Worm (Caenorhabditis elegans) whole organism, young adult: ENCODE results near the gene F57B1.6.

ENCODE experiments used
- B0261.1 ChIP-seq: sonication (generic microtip); optimal IDR thresholded peaks from 2 replicates; lab custom pipeline; 2016; ENCODE audit warnings: mild to moderate bottlenecking, missing genetic modification characterization, moderate library complexity, missing compliant biosample characterization
- D2030.7 ChIP-seq: fragments of 200-800 bp; sonication (Bioruptor generic); IDR thresholded peaks from 2 replicates; pipeline ENCODE4 v1.3.6; 2022; ENCODE audit warnings: missing genetic modification reagents, missing genetic modification characterization, missing compliant biosample characterization
- F33H1.4 ChIP-seq: fragments of 200-800 bp; sonication (Bioruptor generic); IDR thresholded peaks from 2 replicates; pipeline ENCODE4 v1.3.6; 2022; ENCODE audit warnings: missing genetic modification reagents, missing genetic modification characterization, missing compliant biosample characterization
- F39B2.1 ChIP-seq: fragments of 200-800 bp; sonication (Bioruptor generic); IDR thresholded peaks from 2 replicates; pipeline ENCODE4 v1.3.6; 2022; ENCODE audit warnings: missing genetic modification reagents, missing genetic modification characterization, missing compliant biosample characterization
- F52B5.7 ChIP-seq: sonication (generic microtip); optimal IDR thresholded peaks from 2 replicates; lab custom pipeline; 2016; ENCODE audit warnings: mild to moderate bottlenecking, missing genetic modification characterization, missing compliant biosample characterization
- F57A8.1 ChIP-seq: fragments of 200-800 bp; sonication (Bioruptor generic); optimal IDR thresholded peaks from 2 replicates; lab custom pipeline; 2018; ENCODE audit warnings: mild to moderate bottlenecking, missing genetic modification characterization, moderate library complexity, missing compliant biosample characterization
- F57C9.4 ChIP-seq: sonication (generic microtip); optimal IDR thresholded peaks from 2 replicates; lab custom pipeline; 2017; ENCODE audit warnings: mild to moderate bottlenecking, missing genetic modification characterization, missing compliant biosample characterization
- K11D2.4 ChIP-seq: fragments of 200-800 bp; sonication (Bioruptor generic); IDR thresholded peaks from 2 replicates; pipeline ENCODE4 v1.3.6; 2022; ENCODE audit warnings: missing genetic modification reagents, missing genetic modification characterization, missing compliant biosample characterization
- Y53F4B.3 ChIP-seq: fragments of 200-800 bp; sonication (Bioruptor generic); IDR thresholded peaks from 2 replicates; pipeline ENCODE4 v1.3.6; 2022; ENCODE audit warnings: missing genetic modification reagents, missing genetic modification characterization, missing compliant biosample characterization
- Y79H2A.3 ChIP-seq: fragments of 200-800 bp; sonication (Bioruptor generic); conservative IDR thresholded peaks from 2 replicates; pipeline ENCODE4 v1.3.6; 2022; ENCODE audit warnings: missing genetic modification reagents, missing genetic modification characterization, missing compliant biosample characterization
- Y95B8A.8 ChIP-seq: fragments of 200-800 bp; sonication (Bioruptor generic); IDR thresholded peaks from 2 replicates; pipeline ENCODE4 v1.3.6; 2022; ENCODE audit warnings: missing genetic modification reagents, missing genetic modification characterization, missing compliant biosample characterization
- ama-1 ChIP-seq, 3 experiments: fragments of 150-350 bp in 1 of 3; sonication (generic microtip) in 2 of 3; optimal IDR thresholded peaks; 2 replicates each; lab custom pipeline; 2014 to 2018; ENCODE audit warnings: missing biosample characterization in 2 of 3, missing genetic modification characterization in 2 of 3, missing genetic modification reagents in 2 of 3
- attf-3 ChIP-seq: fragments of 200-800 bp; sonication (Bioruptor generic); conservative IDR thresholded peaks from 2 replicates; pipeline ENCODE4 v1.3.6; 2022; ENCODE audit warnings: missing genetic modification reagents, missing genetic modification characterization, missing compliant biosample characterization
- attf-5 ChIP-seq: fragments of 200-800 bp; sonication (Bioruptor generic); optimal IDR thresholded peaks from 2 replicates; lab custom pipeline; 2018; ENCODE audit warnings: mild to moderate bottlenecking, missing genetic modification characterization, missing compliant biosample characterization
- ccch-3 ChIP-seq: fragments of 200-800 bp; sonication (Bioruptor generic); optimal IDR thresholded peaks from 2 replicates; lab custom pipeline; 2018; ENCODE audit warnings: mild to moderate bottlenecking, missing genetic modification characterization, missing compliant biosample characterization
- ceh-100 ChIP-seq: fragments of 200-800 bp; sonication (Bioruptor generic); IDR thresholded peaks from 2 replicates; pipeline ENCODE4 v1.3.6; 2022; ENCODE audit warnings: missing genetic modification reagents, missing genetic modification characterization, missing compliant biosample characterization
- dpl-1 ChIP-seq: fragments of 150-350 bp; optimal IDR thresholded peaks from 2 replicates; lab custom pipeline; 2014; ENCODE audit warnings: missing biosample characterization, missing genetic modification reagents, missing genetic modification characterization
- egl-18 ChIP-seq: fragments of 200-800 bp; sonication (Bioruptor generic); IDR thresholded peaks from 2 replicates; pipeline ENCODE4 v1.3.6; 2022; ENCODE audit warnings: missing genetic modification reagents, missing genetic modification characterization, missing compliant biosample characterization
- egl-44 ChIP-seq: fragments of 200-800 bp; sonication (Bioruptor generic); IDR thresholded peaks from 2 replicates; pipeline ENCODE4 v1.3.6; 2022; ENCODE audit warnings: missing genetic modification reagents, missing genetic modification characterization, missing compliant biosample characterization
- gei-17 ChIP-seq: fragments of 200-800 bp; sonication (Bioruptor generic); optimal IDR thresholded peaks from 2 replicates; lab custom pipeline; 2018; ENCODE audit warnings: mild to moderate bottlenecking, missing genetic modification characterization, missing compliant biosample characterization
- hrde-1 ChIP-seq: sonication (generic microtip); optimal IDR thresholded peaks from 2 replicates; lab custom pipeline; 2016; ENCODE audit warnings: missing genetic modification characterization, mild to moderate bottlenecking, missing compliant biosample characterization, moderate library complexity, missing genotype, missing genetic modification reagents, borderline replicate concordance
- hsf-1 ChIP-seq: fragments of 200-800 bp; sonication (Bioruptor generic); IDR thresholded peaks from 2 replicates; pipeline ENCODE4 v1.3.6; 2022; ENCODE audit warnings: missing genetic modification reagents, missing genetic modification characterization, missing compliant biosample characterization
- lag-1 ChIP-seq: fragments of 200-800 bp; sonication (Bioruptor generic); IDR thresholded peaks from 2 replicates; pipeline ENCODE4 v1.3.6; 2022; ENCODE audit warnings: missing genetic modification reagents, missing genetic modification characterization, missing compliant biosample characterization
- lin-35 ChIP-seq, 3 experiments: fragments of 150-350 bp in 2 of 3; sonication (generic microtip) in 1 of 3; optimal IDR thresholded peaks; 2 replicates each; lab custom pipeline; 2014 to 2018; ENCODE audit warnings: missing biosample characterization in 3 of 3, missing genetic modification characterization in 3 of 3, missing genetic modification reagents in 3 of 3
- lin-54 ChIP-seq: fragments of 200-800 bp; sonication (Bioruptor generic); optimal IDR thresholded peaks from 2 replicates; lab custom pipeline; 2018; ENCODE audit warnings: mild to moderate bottlenecking, missing genetic modification characterization, missing compliant biosample characterization
- lir-1 ChIP-seq: fragments of 200-800 bp; sonication (Bioruptor generic); conservative IDR thresholded peaks from 2 replicates; pipeline ENCODE4 v1.3.6; 2022; ENCODE audit warnings: missing genetic modification reagents, missing genetic modification characterization, missing compliant biosample characterization
- lsl-1 ChIP-seq: fragments of 200-800 bp; sonication (Bioruptor generic); optimal IDR thresholded peaks from 2 replicates; lab custom pipeline; 2018; ENCODE audit warnings: mild to moderate bottlenecking, missing genetic modification characterization, moderate library complexity, missing compliant biosample characterization
- madf-10 ChIP-seq: sonication (generic microtip); optimal IDR thresholded peaks from 2 replicates; lab custom pipeline; 2016; ENCODE audit warnings: mild to moderate bottlenecking, missing genetic modification characterization, missing compliant biosample characterization
- madf-3 ChIP-seq: fragments of 200-800 bp; sonication (Bioruptor generic); IDR thresholded peaks from 2 replicates; pipeline ENCODE4 v1.3.6; 2022; ENCODE audit warnings: missing genetic modification reagents, missing genetic modification characterization, missing compliant biosample characterization
- mcd-1 ChIP-seq: fragments of 200-800 bp; sonication (Bioruptor generic); IDR thresholded peaks from 2 replicates; pipeline ENCODE4 v1.3.6; 2022; ENCODE audit warnings: missing genetic modification reagents, missing genetic modification characterization, missing compliant biosample characterization
- mel-28 ChIP-seq: sonication (generic microtip); optimal IDR thresholded peaks from 2 replicates; lab custom pipeline; 2016; ENCODE audit warnings: borderline replicate concordance, mild to moderate bottlenecking, missing genetic modification characterization, missing compliant biosample characterization
- nfya-1 ChIP-seq: sonication (generic microtip); optimal IDR thresholded peaks from 2 replicates; lab custom pipeline; 2017; ENCODE audit warnings: antibody characterized with exemption, missing compliant biosample characterization, missing genetic modification characterization, borderline replicate concordance; ENCODE audit not compliant: insufficient read depth
- nfya-2 ChIP-seq: fragments of 200-800 bp; sonication (Bioruptor generic); IDR thresholded peaks from 2 replicates; pipeline ENCODE4 v1.3.6; 2022; ENCODE audit warnings: missing genetic modification reagents, missing genetic modification characterization, missing compliant biosample characterization
- nfyb-1 ChIP-seq: fragments of 200-800 bp; sonication (Bioruptor generic); IDR thresholded peaks from 2 replicates; pipeline ENCODE4 v1.3.6; 2022; ENCODE audit warnings: missing genetic modification reagents, missing genetic modification characterization, missing compliant biosample characterization
- nhr-27 ChIP-seq: fragments of 200-800 bp; sonication (Bioruptor generic); optimal IDR thresholded peaks from 2 replicates; lab custom pipeline; 2018; ENCODE audit warnings: mild to moderate bottlenecking, missing genetic modification characterization, moderate library complexity, missing compliant biosample characterization
- nhr-80 ChIP-seq: sonication (generic microtip); optimal IDR thresholded peaks from 2 replicates; lab custom pipeline; 2016; ENCODE audit warnings: missing genetic modification characterization, missing compliant biosample characterization
- nhr-90 ChIP-seq: sonication (generic microtip); optimal IDR thresholded peaks from 2 replicates; lab custom pipeline; 2016; ENCODE audit warnings: missing genotype, mild to moderate bottlenecking, missing genetic modification characterization, missing compliant biosample characterization
- pbrm-1 ChIP-seq: fragments of 200-800 bp; sonication (Bioruptor generic); IDR thresholded peaks from 2 replicates; pipeline ENCODE4 v1.3.6; 2022; ENCODE audit warnings: missing genetic modification reagents, missing genetic modification characterization, missing compliant biosample characterization
- rcor-1 ChIP-seq: fragments of 200-800 bp; sonication (Bioruptor generic); IDR thresholded peaks from 2 replicates; pipeline ENCODE4 v1.3.6; 2022; ENCODE audit warnings: missing genetic modification reagents, missing genetic modification characterization, missing compliant biosample characterization
- sdz-38 ChIP-seq: sonication (generic microtip); optimal IDR thresholded peaks from 2 replicates; lab custom pipeline; 2016; ENCODE audit warnings: missing genotype, missing genetic modification characterization, missing compliant biosample characterization
- unc-130 ChIP-seq: sonication (generic microtip); optimal IDR thresholded peaks from 2 replicates; lab custom pipeline; 2016; ENCODE audit warnings: missing genetic modification reagents, missing genetic modification characterization, missing compliant biosample characterization
- zim-3 ChIP-seq: sonication (generic microtip); optimal IDR thresholded peaks from 2 replicates; lab custom pipeline; 2017; ENCODE audit warnings: mild to moderate bottlenecking, missing genetic modification characterization, moderate library complexity, missing compliant biosample characterization
- ztf-18 ChIP-seq: sonication (generic microtip); optimal IDR thresholded peaks from 2 replicates; lab custom pipeline; 2016; ENCODE audit warnings: missing genotype, mild to moderate bottlenecking, missing genetic modification characterization, missing compliant biosample characterization
- ztf-28 ChIP-seq: fragments of 200-800 bp; sonication (Bioruptor generic); IDR thresholded peaks from 2 replicates; pipeline ENCODE4 v1.3.6; 2022; ENCODE audit warnings: missing genetic modification reagents, missing genetic modification characterization, missing compliant biosample characterization

Gene F57B1.6

DNA sequence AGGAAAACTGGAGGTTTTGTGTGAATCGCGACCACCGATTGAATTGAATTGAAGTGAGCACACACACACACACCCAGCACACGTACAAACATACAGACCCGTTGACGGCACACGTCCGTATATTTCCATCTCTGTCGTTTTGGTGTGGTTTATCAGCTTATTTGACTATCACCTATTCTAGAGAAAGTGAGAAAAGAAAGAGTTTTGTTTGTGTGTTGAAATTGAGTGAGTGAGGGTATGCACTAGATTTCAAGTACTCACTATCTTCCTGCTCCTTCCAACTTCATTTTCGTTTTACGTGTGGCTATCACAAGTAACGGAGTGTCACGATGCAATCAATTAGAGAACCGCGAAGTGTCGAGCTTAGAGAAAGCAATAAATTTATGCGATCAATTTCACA is 45.6 kb upstream of the F57B1.6 start (continued):
- TF ChIP-seq nfya-1 (tag; lab: Kevin White, UChicago) (no peak), hrde-1 (tag; lab: Kevin White, UChicago) (no peak), Y95B8A.8 (no peak), sdz-38 (tag; lab: Kevin White, UChicago) (no peak), F52B5.7 (tag; lab: Kevin White, UChicago) (no peak), mcd-1 (peak; percentile 33; the same call in 1 of the 2 replicates), F39B2.1 (no peak), ama-1 (optimal IDR thresholded peaks at IDR 0.05; lab: Kevin White, UChicago) (no peak), ama-1 (GFP tag; optimal IDR thresholded peaks at IDR 0.05; lab: Kevin White, UChicago) (no peak), lag-1 (GFP tag; lab: Robert Waterston, UW) (no peak), madf-10 (tag; lab: Kevin White, UChicago) (no peak), lin-35 (GFP tag; optimal IDR thresholded peaks at IDR 0.05; lab: Kevin White, UChicago) (no peak), F33H1.4 (GFP tag; lab: Robert Waterston, UW) (no peak), pbrm-1 (GFP tag; lab: Robert Waterston, UW) (no peak), F57A8.1 (GFP tag; lab: Kevin White, UChicago) (no peak), nhr-80 (tag; lab: Kevin White, UChicago) (peak; percentile 91), dpl-1 (GFP tag; lab: Kevin White, UChicago) (no peak), attf-3 (GFP tag; lab: Robert Waterston, UW) (no peak), nhr-90 (tag; lab: Kevin White, UChicago) (no peak), K11D2.4 (no peak), ceh-100 (no peak), D2030.7 (GFP tag; lab: Robert Waterston, UW) (no peak), nhr-27 (tag; lab: Kevin White, UChicago) (no peak), gei-17 (no peak), F57C9.4 (tag; lab: Kevin White, UChicago) (no peak), B0261.1 (tag; lab: Kevin White, UChicago) (no peak), ccch-3 (no peak), attf-5 (GFP tag; lab: Kevin White, UChicago) (no peak), lir-1 (no peak), Y53F4B.3 (GFP tag; lab: Robert Waterston, UW) (no peak), madf-3 (GFP tag; lab: Robert Waterston, UW) (no peak), hsf-1 (GFP tag; lab: Robert Waterston, UW) (no peak), ztf-28 (GFP tag; lab: Robert Waterston, UW) (no peak), egl-44 (GFP tag; lab: Robert Waterston, UW) (0 out of 2 replicates have a peak, but pooled peaks have one; percentile 43), zim-3 (tag; lab: Kevin White, UChicago) (no peak), ztf-18 (tag; lab: Kevin White, UChicago) (no peak), nfyb-1 (GFP tag; lab: Robert Waterston, UW) (no peak), rcor-1 (no peak), nfya-2 (GFP tag; lab: Robert Waterston, UW) (no peak), unc-130 (GFP tag; lab: Kevin White, UChicago) (no peak), egl-18 (GFP tag; lab: Robert Waterston, UW) (no peak), mel-28 (no peak), lsl-1 (GFP tag; lab: Kevin White, UChicago) (no peak), lin-54 (peak; percentile 18), Y79H2A.3 (GFP tag; lab: Robert Waterston, UW) (no peak)
